Worm (Caenorhabditis elegans) whole organism, midembryonic: ENCODE data around the gene F13D12.5.

Experiments used
- T22C8.4 ChIP-seq: fragments of 200-800 bp; sonication (Bioruptor generic); IDR thresholded peaks from 2 replicates; pipeline ENCODE4 v1.3.6; 2022; ENCODE audit warnings: missing genetic modification characterization, missing compliant biosample characterization
- cog-1 ChIP-seq: sonication (generic microtip); optimal IDR thresholded peaks from 2 replicates; lab custom pipeline; 2016; ENCODE audit warnings: missing genetic modification characterization, missing compliant biosample characterization
- flt-1 ChIP-seq: fragments of 200-800 bp; sonication (Bioruptor generic); IDR thresholded peaks from 2 replicates; pipeline ENCODE4 v1.3.6; 2022; ENCODE audit warnings: missing genetic modification characterization, missing compliant biosample characterization
- klf-2 ChIP-seq: fragments of 200-800 bp; sonication (Bioruptor generic); conservative IDR thresholded peaks from 2 replicates; pipeline ENCODE4 v1.3.6; 2022; ENCODE audit warnings: missing genetic modification reagents, missing genetic modification characterization, missing compliant biosample characterization
- med-1 ChIP-seq: sonication (generic microtip); optimal IDR thresholded peaks from 2 replicates; lab custom pipeline; 2017; ENCODE audit warnings: missing genetic modification characterization, mild to moderate bottlenecking, missing compliant biosample characterization, antibody characterized with exemption, missing genetic modification reagents; ENCODE audit not compliant: insufficient read depth
- ref-1 ChIP-seq: fragments of 200-800 bp; sonication (Bioruptor generic); conservative IDR thresholded peaks from 2 replicates; pipeline ENCODE4 v1.3.6; 2022; ENCODE audit warnings: missing genetic modification reagents, missing genetic modification characterization, missing compliant biosample characterization
- tab-1 ChIP-seq: fragments of 200-800 bp; sonication (Bioruptor generic); IDR thresholded peaks from 2 replicates; pipeline ENCODE4 v1.3.6; 2022; ENCODE audit warnings: missing genetic modification characterization, missing compliant biosample characterization
- ztf-23 ChIP-seq: fragments of 200-800 bp; sonication (Bioruptor generic); IDR thresholded peaks from 2 replicates; pipeline ENCODE4 v1.3.6; 2022; ENCODE audit warnings: missing genetic modification reagents, missing genetic modification characterization, missing compliant biosample characterization
- ztf-29 ChIP-seq: fragments of 200-800 bp; sonication (Bioruptor generic); IDR thresholded peaks from 2 replicates; pipeline ENCODE4 v1.3.6; 2022; ENCODE audit warnings: missing genetic modification reagents, missing genetic modification characterization, missing compliant biosample characterization

F13D12.5 gene

ce11 chrII:11695945-11696270, 30.7 kb upstream of the F13D12.5 start, which contains the start of gene xpf-1:
Gene xpf-1 (plus strand): TSS chrII:11696171.
- no peak for TF ChIP-seq klf-2 (GFP tag; lab: Robert Waterston, UW)
- no peak for TF ChIP-seq T22C8.4 (GFP tag; lab: Robert Waterston, UW)
- no peak for TF ChIP-seq tab-1 (GFP tag; lab: Robert Waterston, UW)
- TF ChIP-seq ztf-29 (GFP tag; lab: Robert Waterston, UW): no peak
- no peak for TF ChIP-seq ref-1 (GFP tag; lab: Robert Waterston, UW)
- TF ChIP-seq ztf-23 (GFP tag; lab: Robert Waterston, UW): no peak
- TF ChIP-seq med-1 (GFP tag; lab: Kevin White, UChicago): no peak
- no peak for TF ChIP-seq cog-1 (tag; lab: Kevin White, UChicago)
- no peak for TF ChIP-seq flt-1 (GFP tag; lab: Robert Waterston, UW)

- TF ChIP-seq ref-1 (GFP tag; lab: Robert Waterston, UW): no peak
These were observed 26.4 kb upstream of the F13D12.5 start, which contains the start of gene inos-1 for ce11 chrII:11700200-11700599. Gene inos-1 (minus strand): TSS chrII:11700300.

ce11 chrII:11700635-11701034, 26.0 kb upstream of the F13D12.5 start:
- TF ChIP-seq ztf-29 (GFP tag; lab: Robert Waterston, UW) (no peak), klf-2 (GFP tag; lab: Robert Waterston, UW) (no peak), ref-1 (GFP tag; lab: Robert Waterston, UW) (no peak), T22C8.4 (GFP tag; lab: Robert Waterston, UW) (no peak), tab-1 (GFP tag; lab: Robert Waterston, UW) (no peak), cog-1 (tag; lab: Kevin White, UChicago) (no peak), med-1 (GFP tag; lab: Kevin White, UChicago) (no peak), flt-1 (GFP tag; lab: Robert Waterston, UW) (no peak), ztf-23 (GFP tag; lab: Robert Waterston, UW) (no peak)

- TF ChIP-seq med-1 (GFP tag; lab: Kevin White, UChicago) (no peak), ztf-29 (GFP tag; lab: Robert Waterston, UW) (no peak), ztf-23 (GFP tag; lab: Robert Waterston, UW) (no peak), cog-1 (tag; lab: Kevin White, UChicago) (no peak), flt-1 (GFP tag; lab: Robert Waterston, UW) (no peak), tab-1 (GFP tag; lab: Robert Waterston, UW) (no peak), T22C8.4 (GFP tag; lab: Robert Waterston, UW) (no peak), ref-1 (GFP tag; lab: Robert Waterston, UW) (no peak), klf-2 (GFP tag; lab: Robert Waterston, UW) (no peak)
These were observed 20.8 kb upstream of the F13D12.5 start, which contains the start of gene VF13D12L.3 for ce11 chrII:11705787-11706186. Gene VF13D12L.3 (plus strand): TSS chrII:11706009.

ce11 chrII:11709464-11709863, 17.1 kb upstream of the F13D12.5 start, which contains the start of gene fcmt-1:
Gene fcmt-1 (minus strand): TSS chrII:11709564.
- TF ChIP-seq T22C8.4 (GFP tag; lab: Robert Waterston, UW): no peak

ce11 chrII:11710771-11711170, 15.8 kb upstream of the F13D12.5 start:
- TF ChIP-seq T22C8.4 (GFP tag; lab: Robert Waterston, UW) (no peak), ztf-29 (GFP tag; lab: Robert Waterston, UW) (no peak), flt-1 (GFP tag; lab: Robert Waterston, UW) (no peak)

ce11 chrII:11713569-11713968, 13.0 kb upstream of the F13D12.5 start, which contains the start of gene F13D12.10:
Gene F13D12.10 (plus strand): TSS chrII:11713799.
- TF ChIP-seq klf-2 (GFP tag; lab: Robert Waterston, UW): no peak
- TF ChIP-seq flt-1 (GFP tag; lab: Robert Waterston, UW): no peak
- no peak for TF ChIP-seq ref-1 (GFP tag; lab: Robert Waterston, UW)
- no peak for TF ChIP-seq T22C8.4 (GFP tag; lab: Robert Waterston, UW)
- no peak for TF ChIP-seq med-1 (GFP tag; lab: Kevin White, UChicago)
- no peak for TF ChIP-seq ztf-29 (GFP tag; lab: Robert Waterston, UW)
- TF ChIP-seq tab-1 (GFP tag; lab: Robert Waterston, UW): no peak
- no peak for TF ChIP-seq ztf-23 (GFP tag; lab: Robert Waterston, UW)
- no peak for TF ChIP-seq cog-1 (tag; lab: Kevin White, UChicago)

- no peak for TF ChIP-seq klf-2 (GFP tag; lab: Robert Waterston, UW)
- no peak for TF ChIP-seq cog-1 (tag; lab: Kevin White, UChicago)
- no peak for TF ChIP-seq flt-1 (GFP tag; lab: Robert Waterston, UW)
- no peak for TF ChIP-seq med-1 (GFP tag; lab: Kevin White, UChicago)
- no peak for TF ChIP-seq ztf-23 (GFP tag; lab: Robert Waterston, UW)
- TF ChIP-seq tab-1 (GFP tag; lab: Robert Waterston, UW): no peak
- TF ChIP-seq T22C8.4 (GFP tag; lab: Robert Waterston, UW): no peak
- no peak for TF ChIP-seq ztf-29 (GFP tag; lab: Robert Waterston, UW)
- no peak for TF ChIP-seq ref-1 (GFP tag; lab: Robert Waterston, UW)
These were observed 11.9 kb upstream of the F13D12.5 start for ce11 chrII:11714728-11715127.

- TF ChIP-seq cog-1 (tag; lab: Kevin White, UChicago) (no peak), T22C8.4 (GFP tag; lab: Robert Waterston, UW) (no peak), klf-2 (GFP tag; lab: Robert Waterston, UW) (no peak), ref-1 (GFP tag; lab: Robert Waterston, UW) (no peak), ztf-29 (GFP tag; lab: Robert Waterston, UW) (no peak), tab-1 (GFP tag; lab: Robert Waterston, UW) (no peak), flt-1 (GFP tag; lab: Robert Waterston, UW) (no peak), med-1 (GFP tag; lab: Kevin White, UChicago) (no peak), ztf-23 (GFP tag; lab: Robert Waterston, UW) (no peak)
These were observed 7.1 kb upstream of the F13D12.5 start for ce11 chrII:11719533-11719932.
